Fruit fly (Drosophila melanogaster): ENCODE data around the gene CG8916.

dm6 chrX:15909564-15910284 lies 12.0 kb upstream of the CG8916 start, which contains the start of gene CycD:
- TF ChIP-seq CG8478 (optimal IDR thresholded peaks at IDR 0.05), result no peak
- TF ChIP-seq CTCF (optimal IDR thresholded peaks at IDR 0.05), result no peak

All from S2 (cell line).